Fruit fly (Drosophila melanogaster): ENCODE results near the gene CG33644.
A peak's percentile ranks its signal among the peaks of the same experiment; 100 is the strongest.

Gene CG33644

DNA sequence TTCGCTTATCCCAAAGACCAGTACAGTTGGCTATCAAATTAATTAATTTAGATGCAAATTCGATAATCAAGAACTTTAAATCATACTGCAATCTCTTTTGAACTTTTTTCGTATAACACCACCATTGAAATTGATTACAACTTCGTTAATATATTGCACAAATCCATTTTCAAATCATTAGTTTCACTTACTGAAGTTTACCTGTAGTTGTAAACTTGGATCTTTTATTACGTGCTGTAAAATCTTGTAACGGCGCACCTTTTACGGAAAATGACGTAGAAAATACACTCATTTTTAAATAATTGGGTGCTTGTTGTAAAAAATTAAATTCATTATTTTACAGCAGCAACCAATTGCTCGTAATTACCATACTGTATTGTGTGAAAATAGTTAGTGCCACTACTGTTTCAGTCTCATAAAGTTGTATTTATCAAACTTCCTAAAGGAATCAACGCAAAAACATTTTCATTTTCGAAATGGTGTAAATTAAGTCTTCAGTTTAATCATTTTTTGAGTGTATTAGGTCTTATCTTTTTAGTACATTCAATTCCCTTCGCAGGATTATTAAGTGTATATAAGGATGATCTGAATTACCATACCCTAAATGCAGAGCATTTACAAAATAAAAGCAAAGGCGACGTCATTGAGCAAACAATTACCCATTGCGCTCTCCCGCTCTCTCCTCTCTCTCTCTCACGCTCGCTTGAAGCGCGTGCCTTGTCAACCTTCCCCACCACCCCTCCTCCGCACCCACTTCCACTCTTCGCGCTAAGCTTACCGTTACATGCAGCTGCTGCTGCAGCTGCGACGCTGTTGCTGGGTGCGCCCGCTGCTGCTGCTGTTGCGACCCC lies 19.5 kb upstream of the CG33644 start:
- TF ChIP-seq ovo (GFP tag; optimal IDR thresholded peaks at IDR 0.05) (peak; percentile 99), CG12768 (GFP tag; optimal IDR thresholded peaks at IDR 0.05) (peak; percentile 10), tj (GFP tag; optimal IDR thresholded peaks at IDR 0.05) (no peak), CG7101 (tag; optimal IDR thresholded peaks at IDR 0.05) (peak; percentile 62), CG33017 (tag; optimal IDR thresholded peaks at IDR 0.05) (peak; percentile 71), Hr96 (GFP tag; optimal IDR thresholded peaks at IDR 0.05) (peak; percentile 59), cnc (optimal IDR thresholded peaks at IDR 0.05) (no peak), CG1620 (GFP tag; optimal IDR thresholded peaks at IDR 0.05) (no peak), cic (GFP tag; optimal IDR thresholded peaks at IDR 0.05) (no peak), toe (GFP tag; optimal IDR thresholded peaks at IDR 0.05) (no peak), CG5204 (GFP tag; optimal IDR thresholded peaks at IDR 0.05) (peak; percentile 22), CG11617 (GFP tag; optimal IDR thresholded peaks at IDR 0.05) (peak; percentile 41), CG7045 (GFP tag; optimal IDR thresholded peaks at IDR 0.05) (peak; percentile 23), CG14711 (tag; optimal IDR thresholded peaks at IDR 0.05) (peak; percentile 57), pad (GFP tag; optimal IDR thresholded peaks at IDR 0.05) (peak; percentile 16), Clk (GFP tag; optimal IDR thresholded peaks at IDR 0.05) (no peak), Crg-1 (GFP tag; optimal IDR thresholded peaks at IDR 0.05) (no peak), bab1 (GFP tag; optimal IDR thresholded peaks at IDR 0.05) (peak; percentile 43), kay (GFP tag; ENCODE audit: borderline replicate concordance) (peak; percentile 94), Mnt (GFP tag; optimal IDR thresholded peaks at IDR 0.05) (peak; percentile 4)

DNA sequence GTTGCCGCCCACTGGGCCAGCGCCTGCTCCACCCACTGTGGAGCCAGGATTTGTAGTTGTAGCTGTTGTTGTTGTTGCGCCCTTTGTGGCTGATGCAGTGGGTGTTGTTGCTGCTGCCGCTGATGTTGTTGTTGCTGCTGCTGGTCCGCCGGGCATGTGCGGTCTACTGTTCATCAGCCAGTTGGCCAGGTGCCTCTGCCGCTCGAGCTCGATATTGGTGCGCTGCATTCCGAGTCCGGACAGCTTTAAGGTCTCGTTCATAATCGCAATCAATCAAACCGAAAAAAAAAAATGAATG lies 18.9 kb upstream of the CG33644 start:
- no peak for TF ChIP-seq CG12768 (GFP tag; optimal IDR thresholded peaks at IDR 0.05)
- no peak for TF ChIP-seq CG7101 (tag; optimal IDR thresholded peaks at IDR 0.05)
- TF ChIP-seq CG7045 (GFP tag; optimal IDR thresholded peaks at IDR 0.05), result no peak
- no peak for TF ChIP-seq CG5204 (GFP tag; optimal IDR thresholded peaks at IDR 0.05)
- TF ChIP-seq tj (GFP tag; optimal IDR thresholded peaks at IDR 0.05), result no peak
- no peak for TF ChIP-seq cnc (optimal IDR thresholded peaks at IDR 0.05)
- TF ChIP-seq CG1620 (GFP tag; optimal IDR thresholded peaks at IDR 0.05), result no peak
- TF ChIP-seq CG14711 (tag; optimal IDR thresholded peaks at IDR 0.05), result no peak
- no peak for TF ChIP-seq pad (GFP tag; optimal IDR thresholded peaks at IDR 0.05)
- no peak for TF ChIP-seq bab1 (GFP tag; optimal IDR thresholded peaks at IDR 0.05)
- TF ChIP-seq toe (GFP tag; optimal IDR thresholded peaks at IDR 0.05), result no peak
- no peak for TF ChIP-seq Clk (GFP tag; optimal IDR thresholded peaks at IDR 0.05)
- no peak for TF ChIP-seq CG11617 (GFP tag; optimal IDR thresholded peaks at IDR 0.05)
- TF ChIP-seq CG33017 (tag; optimal IDR thresholded peaks at IDR 0.05), result no peak
- no peak for TF ChIP-seq Crg-1 (GFP tag; optimal IDR thresholded peaks at IDR 0.05)
- no peak for TF ChIP-seq Hr96 (GFP tag; optimal IDR thresholded peaks at IDR 0.05)

DNA sequence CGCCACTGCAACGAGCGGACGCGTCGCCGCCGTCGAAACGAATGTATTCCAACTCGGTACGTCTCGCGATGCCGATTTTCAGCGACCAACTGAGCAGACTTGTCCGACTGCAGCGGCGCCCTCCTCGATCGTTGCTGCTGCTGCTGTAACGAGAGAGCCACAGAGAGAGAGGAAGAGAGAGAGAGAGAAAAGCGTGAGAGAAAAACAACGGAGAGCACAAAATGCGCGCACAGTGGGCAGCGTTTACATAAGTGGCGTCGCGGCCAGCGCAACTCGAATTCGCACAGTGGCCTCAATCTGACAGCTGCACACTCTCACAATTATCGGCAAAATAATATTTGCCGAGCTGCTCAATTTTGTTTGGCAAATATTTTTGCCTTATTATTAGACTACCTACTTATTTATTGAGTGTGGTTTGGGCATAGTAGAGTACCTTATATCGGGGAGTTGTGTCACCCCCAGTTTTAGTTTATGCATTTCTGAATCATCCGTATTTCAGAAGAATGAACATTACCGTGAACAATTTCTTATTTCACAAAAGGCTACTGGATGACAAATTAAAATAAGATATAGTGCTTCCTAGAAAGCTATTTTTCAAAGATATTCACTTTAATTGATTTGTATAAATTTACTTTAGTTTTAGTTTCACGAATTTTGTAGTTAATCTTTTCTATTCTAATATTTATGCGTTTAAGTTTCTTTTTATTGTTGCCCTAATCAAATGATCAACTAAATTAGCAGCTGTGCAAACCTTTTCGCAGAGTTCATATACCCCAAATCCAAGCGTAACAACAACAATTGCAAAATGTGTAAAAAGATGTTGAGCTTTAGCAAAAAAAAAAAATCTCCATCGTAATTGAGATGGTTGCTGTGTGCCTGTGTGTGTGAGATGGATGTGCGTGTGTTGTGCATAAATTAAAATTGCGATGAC lies 18.3 kb upstream of the CG33644 start:
- TF ChIP-seq CG12768 (GFP tag; optimal IDR thresholded peaks at IDR 0.05) (no peak), cic (GFP tag; optimal IDR thresholded peaks at IDR 0.05) (no peak), ovo (GFP tag; optimal IDR thresholded peaks at IDR 0.05) (no peak), CG33017 (tag; optimal IDR thresholded peaks at IDR 0.05) (peak; percentile 33), toe (GFP tag; optimal IDR thresholded peaks at IDR 0.05) (peak; percentile 69), bab1 (GFP tag; optimal IDR thresholded peaks at IDR 0.05) (peak; percentile 7), CG1620 (GFP tag; optimal IDR thresholded peaks at IDR 0.05) (peak; percentile 34), CG5204 (GFP tag; optimal IDR thresholded peaks at IDR 0.05) (peak; percentile 82), CG7045 (GFP tag; optimal IDR thresholded peaks at IDR 0.05) (peak; percentile 31), pad (GFP tag; optimal IDR thresholded peaks at IDR 0.05) (peak; percentile 12), CG7101 (tag; optimal IDR thresholded peaks at IDR 0.05) (peak; percentile 29), CG14711 (tag; optimal IDR thresholded peaks at IDR 0.05) (no peak), CG11617 (GFP tag; optimal IDR thresholded peaks at IDR 0.05) (peak; percentile 63), Clk (GFP tag; optimal IDR thresholded peaks at IDR 0.05) (peak; percentile 27), cnc (optimal IDR thresholded peaks at IDR 0.05) (no peak), Crg-1 (GFP tag; optimal IDR thresholded peaks at IDR 0.05) (peak; percentile 21), kay (GFP tag; ENCODE audit: borderline replicate concordance) (peak; percentile 87), Hr96 (GFP tag; optimal IDR thresholded peaks at IDR 0.05) (peak; percentile 40), tj (GFP tag; optimal IDR thresholded peaks at IDR 0.05) (no peak), Mnt (GFP tag; optimal IDR thresholded peaks at IDR 0.05) (peak; percentile 32)

DNA sequence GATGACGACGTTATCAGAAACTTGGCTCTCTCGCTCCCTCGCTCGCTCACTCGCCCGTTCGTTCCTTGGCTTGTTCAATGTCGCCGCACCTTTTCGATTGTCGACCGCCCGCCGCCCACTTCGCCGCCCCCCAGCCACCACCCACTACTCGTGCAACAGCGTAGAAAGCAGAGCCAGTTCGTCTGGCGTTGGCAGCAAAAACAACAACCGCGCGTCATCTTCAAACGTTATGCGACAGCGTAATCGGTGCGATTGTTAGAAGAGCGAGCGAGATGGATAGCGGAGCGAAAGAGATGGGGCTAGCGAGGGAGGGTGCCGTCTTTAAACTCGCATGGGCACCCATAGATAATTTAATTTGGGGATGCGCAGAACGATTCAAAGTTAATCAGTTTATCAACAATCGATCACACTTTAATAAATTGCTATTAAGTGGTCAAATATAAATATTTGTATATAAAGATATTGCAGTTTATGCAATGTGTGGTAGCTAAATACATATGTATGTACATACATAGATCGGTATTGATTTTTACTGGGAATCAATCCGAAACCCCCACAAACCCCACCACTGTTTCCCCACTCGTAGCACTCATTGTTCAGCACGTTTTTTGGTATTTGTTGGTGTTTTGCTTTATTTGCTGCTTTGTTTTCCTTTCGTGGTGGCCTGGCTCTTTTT lies 17.5 kb upstream of the CG33644 start:
- TF ChIP-seq CG1620 (GFP tag; optimal IDR thresholded peaks at IDR 0.05) (peak; percentile 65), CG7101 (tag; optimal IDR thresholded peaks at IDR 0.05) (peak; percentile 90), CG14711 (tag; optimal IDR thresholded peaks at IDR 0.05) (peak; percentile 79), cnc (optimal IDR thresholded peaks at IDR 0.05) (no peak), Mnt (GFP tag; optimal IDR thresholded peaks at IDR 0.05) (peak; percentile 70), cic (GFP tag; optimal IDR thresholded peaks at IDR 0.05) (peak; percentile 86), kay (GFP tag; ENCODE audit: borderline replicate concordance) (peak; percentile 93), CG33017 (tag; optimal IDR thresholded peaks at IDR 0.05) (peak; percentile 91), Crg-1 (GFP tag; optimal IDR thresholded peaks at IDR 0.05) (peak; percentile 86), Hr96 (GFP tag; optimal IDR thresholded peaks at IDR 0.05) (peak; percentile 54), pad (GFP tag; optimal IDR thresholded peaks at IDR 0.05) (peak; percentile 62), toe (GFP tag; optimal IDR thresholded peaks at IDR 0.05) (peak; percentile 18), CG7045 (GFP tag; optimal IDR thresholded peaks at IDR 0.05) (peak; percentile 60), Clk (GFP tag; optimal IDR thresholded peaks at IDR 0.05) (peak; percentile 24), CG12768 (GFP tag; optimal IDR thresholded peaks at IDR 0.05) (peak; percentile 87), CG11617 (GFP tag; optimal IDR thresholded peaks at IDR 0.05) (peak; percentile 89), ovo (GFP tag; optimal IDR thresholded peaks at IDR 0.05) (peak; percentile 42), bab1 (GFP tag; optimal IDR thresholded peaks at IDR 0.05) (peak; percentile 72), CG5204 (GFP tag; optimal IDR thresholded peaks at IDR 0.05) (peak; percentile 77), tj (GFP tag; optimal IDR thresholded peaks at IDR 0.05) (peak; percentile 57)
